Fruit fly (Drosophila melanogaster) whole organism: Measurements from ENCODE around the gene stx.

Experiments used
- CG8478 ChIP-seq: fragments of >200 bp; optimal IDR thresholded peaks from 2 replicates; lab custom pipeline; 2018; ENCODE audit warnings: inconsistent platforms
- Dll ChIP-seq: fragments of >200 bp; optimal IDR thresholded peaks from 2 replicates; lab custom pipeline; 2017
- EcR ChIP-seq, 2 experiments: fragments of >200 bp; optimal IDR thresholded peaks; 2 replicates each; lab custom pipeline; 2017; ENCODE audit warnings: missing biosample characterization in 2 of 2, missing genetic modification characterization in 2 of 2, missing genetic modification reagents in 2 of 2
- pan ChIP-seq: fragments of >200 bp; optimal IDR thresholded peaks from 2 replicates; lab custom pipeline; 2017
- psq ChIP-seq: fragments of >200 bp; optimal IDR thresholded peaks from 2 replicates; lab custom pipeline; 2017
- usp ChIP-seq: fragments of >200 bp; optimal IDR thresholded peaks from 2 replicates; lab custom pipeline; 2017; ENCODE audit warnings: missing biosample characterization, missing genetic modification characterization, mixed read lengths

Gene stx

dm6 chrX:10751777-10752176, 7.0 kb upstream of the stx start:
- TF ChIP-seq usp (GFP tag; lab: Kevin White, UChicago) (no peak), EcR (GFP tag; optimal IDR thresholded peaks at IDR 0.05; lab: Kevin White, UChicago) (no peak), Dll (no peak), psq (lab: Kevin White, UChicago) (no peak), CG8478 (no peak), pan (lab: Kevin White, UChicago) (no peak)

- TF ChIP-seq EcR (GFP tag; optimal IDR thresholded peaks at IDR 0.05; lab: Kevin White, UChicago), result no peak
- TF ChIP-seq psq (lab: Kevin White, UChicago), result no peak
- TF ChIP-seq pan (lab: Kevin White, UChicago), result no peak
- no peak for TF ChIP-seq Dll
- TF ChIP-seq usp (GFP tag; lab: Kevin White, UChicago), result no peak
- TF ChIP-seq CG8478, result no peak
Observed at dm6 chrX:10750676-10751075, 5.9 kb upstream of the stx start.

- TF ChIP-seq CG8478 (no peak), usp (GFP tag; lab: Kevin White, UChicago) (no peak), Dll (no peak), psq (lab: Kevin White, UChicago) (no peak), pan (lab: Kevin White, UChicago) (no peak), EcR (GFP tag; optimal IDR thresholded peaks at IDR 0.05; lab: Kevin White, UChicago) (no peak)
Observed at dm6 chrX:10748647-10749046, 3.9 kb upstream of the stx start.

DNA sequence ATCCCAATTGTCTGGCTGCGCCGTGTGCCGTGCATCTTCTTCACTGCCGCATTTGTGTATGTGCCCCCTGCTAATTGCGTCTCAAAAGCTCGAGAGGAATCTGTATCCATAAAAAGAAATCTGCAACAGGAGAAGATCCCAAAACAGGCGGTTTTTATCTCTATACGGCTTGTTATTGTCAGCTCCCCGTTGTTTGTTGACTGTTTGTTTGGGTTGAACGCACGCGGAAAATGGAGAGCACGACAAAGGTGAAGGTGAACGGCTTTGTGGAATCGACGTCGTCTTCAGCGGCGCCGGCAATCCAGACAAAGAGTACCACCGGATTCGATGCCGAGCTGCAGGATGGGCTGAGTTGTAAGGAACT, 829 bp upstream of the stx start:
- TF ChIP-seq psq (lab: Kevin White, UChicago), result no peak
- no peak for TF ChIP-seq CG8478
- no peak for TF ChIP-seq pan (lab: Kevin White, UChicago)
- no peak for TF ChIP-seq EcR (GFP tag; optimal IDR thresholded peaks at IDR 0.05; lab: Kevin White, UChicago)
- TF ChIP-seq usp (GFP tag; lab: Kevin White, UChicago), result no peak

dm6 chrX:10744315-10744767, 402 bp downstream of the stx start, which contains the start of gene ras:
Gene ras, plus strand, starts transcription at chrX:10744502.
- TF ChIP-seq EcR (GFP tag; optimal IDR thresholded peaks at IDR 0.05; lab: Kevin White, UChicago), result no peak
- no peak for TF ChIP-seq pan (lab: Kevin White, UChicago)
- TF ChIP-seq CG8478, result no peak
- TF ChIP-seq Dll, result no peak
- TF ChIP-seq psq (lab: Kevin White, UChicago), result no peak
- no peak for TF ChIP-seq usp (GFP tag; lab: Kevin White, UChicago)

- TF ChIP-seq Dll (no peak), CG8478 (no peak), psq (lab: Kevin White, UChicago) (no peak), pan (lab: Kevin White, UChicago) (no peak), usp (GFP tag; lab: Kevin White, UChicago) (no peak), EcR (GFP tag; optimal IDR thresholded peaks at IDR 0.05; lab: Kevin White, UChicago) (no peak)
Observed at dm6 chrX:10743825-10744224, 918 bp downstream of the stx start.

DNA sequence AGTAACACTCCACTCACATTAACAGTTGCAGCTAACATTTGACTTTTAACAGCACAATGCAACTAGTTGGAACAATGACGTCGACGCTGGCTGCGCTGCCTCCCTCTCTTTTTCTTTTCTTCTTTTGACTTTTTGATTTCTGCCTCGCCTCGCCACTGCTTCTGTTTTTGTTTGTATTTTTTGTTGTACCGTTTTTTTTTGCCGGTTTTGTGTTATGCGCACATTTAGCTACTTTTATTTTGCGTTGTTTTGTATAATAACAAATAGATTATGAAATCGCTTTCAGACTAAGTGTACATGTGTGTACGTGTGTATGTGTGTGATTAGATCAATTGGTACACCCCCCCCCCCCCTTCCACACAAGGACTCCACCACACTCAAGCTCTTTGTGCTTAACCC, 2.2 kb downstream of the stx start:
- TF ChIP-seq pan (lab: Kevin White, UChicago) (no peak), usp (GFP tag; lab: Kevin White, UChicago) (no peak), CG8478 (no peak), EcR (GFP tag; optimal IDR thresholded peaks at IDR 0.05; lab: Kevin White, UChicago) (no peak), psq (lab: Kevin White, UChicago) (no peak), Dll (no peak)

dm6 chrX:10741754-10742577, 2.8 kb downstream of the stx start:
- TF ChIP-seq EcR (GFP tag; optimal IDR thresholded peaks at IDR 0.05; lab: Kevin White, UChicago) (peak in 1 of 2 experiments; percentile 59), psq (lab: Kevin White, UChicago) (no peak)

- TF ChIP-seq pan (lab: Kevin White, UChicago), result no peak
Observed at dm6 chrX:10740953-10741500, 3.7 kb downstream of the stx start.

DNA sequence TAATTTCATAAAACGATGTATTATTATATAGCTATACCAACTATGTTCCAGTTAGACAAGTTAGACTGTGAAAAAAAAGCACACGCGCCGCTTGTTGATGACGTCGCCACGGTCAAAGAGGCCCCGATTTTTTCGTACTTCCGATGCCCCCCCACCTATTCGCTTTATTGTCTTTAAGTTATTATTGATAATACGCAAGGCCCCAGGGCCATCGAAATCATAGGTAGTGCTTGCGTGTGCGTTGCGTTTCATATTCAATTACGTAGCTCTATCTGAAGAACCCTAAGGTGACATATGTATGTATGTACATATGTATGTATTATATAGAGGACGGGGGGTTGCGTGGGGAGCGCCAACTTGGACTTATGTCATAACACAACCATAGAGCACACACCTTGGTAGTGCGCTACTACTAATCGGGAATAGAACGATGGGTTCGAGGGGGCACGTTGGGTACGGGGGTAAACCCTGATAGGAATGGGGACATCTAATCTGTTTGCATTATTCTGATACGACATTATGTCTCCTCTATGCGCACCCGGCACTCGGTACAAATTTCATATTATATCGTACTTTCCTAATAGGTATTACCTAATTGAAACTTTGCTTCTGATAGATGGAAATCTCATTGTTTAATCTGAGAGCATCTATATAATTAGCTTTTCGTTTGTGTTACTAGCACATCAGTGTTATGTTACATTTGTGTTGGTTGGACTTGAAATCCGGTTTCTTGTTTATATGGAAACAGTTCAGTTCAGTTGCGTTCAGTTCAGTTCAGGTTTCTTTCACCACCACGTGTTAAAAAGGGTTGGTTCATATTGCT, 4.9 kb downstream of the stx start:
- no peak for TF ChIP-seq Dll
- no peak for TF ChIP-seq pan (lab: Kevin White, UChicago)
- TF ChIP-seq EcR (GFP tag; optimal IDR thresholded peaks at IDR 0.05; lab: Kevin White, UChicago), result no peak
- no peak for TF ChIP-seq CG8478
- TF ChIP-seq psq (lab: Kevin White, UChicago), result no peak
- TF ChIP-seq usp (GFP tag; lab: Kevin White, UChicago), result no peak

- TF ChIP-seq Dll (peak; percentile 57), EcR (GFP tag; optimal IDR thresholded peaks at IDR 0.05; lab: Kevin White, UChicago) (no peak)
Observed at dm6 chrX:10738835-10739371, 5.8 kb downstream of the stx start.

DNA sequence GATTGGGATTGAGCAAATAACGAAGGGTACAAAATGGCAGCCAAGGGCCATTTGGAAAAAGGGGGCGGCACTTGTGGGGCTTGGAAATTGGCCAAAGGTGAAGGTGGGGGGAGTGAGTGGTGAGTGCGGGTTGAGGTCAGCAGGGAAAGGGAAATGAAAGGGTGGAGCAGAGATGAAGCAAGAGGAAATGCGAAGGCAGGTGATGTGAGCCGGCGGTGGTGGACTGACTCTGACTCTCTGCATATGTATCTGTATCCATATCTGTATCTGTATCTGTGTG, 6.7 kb downstream of the stx start:
- TF ChIP-seq Dll (peak; percentile 48), pan (lab: Kevin White, UChicago) (no peak)
